Worm (Caenorhabditis elegans) whole organism, young adult: ENCODE measurements around the gene K07E12.2.

Experiments
- B0019.2 ChIP-seq: fragments of 200-800 bp; sonication (Bioruptor generic); conservative IDR thresholded peaks from 2 replicates; pipeline ENCODE4 v1.3.6; 2022; ENCODE audit warnings: missing genetic modification reagents, missing genetic modification characterization, missing compliant biosample characterization
- K12H6.12 ChIP-seq: fragments of 200-800 bp; sonication (Bioruptor generic); optimal IDR thresholded peaks from 2 replicates; lab custom pipeline; 2018; ENCODE audit warnings: mild to moderate bottlenecking, missing genetic modification characterization, missing compliant biosample characterization
- T26A5.8 ChIP-seq: sonication (generic microtip); optimal IDR thresholded peaks from 2 replicates; lab custom pipeline; 2016; ENCODE audit warnings: missing genetic modification characterization, missing compliant biosample characterization
- Y53G8AR.9 ChIP-seq: fragments of 200-800 bp; sonication (Bioruptor generic); conservative IDR thresholded peaks from 2 replicates; pipeline ENCODE4 v1.3.6; 2022; ENCODE audit warnings: missing genetic modification reagents, missing genetic modification characterization, missing compliant biosample characterization
- Y95B8A.8 ChIP-seq: fragments of 200-800 bp; sonication (Bioruptor generic); IDR thresholded peaks from 2 replicates; pipeline ENCODE4 v1.3.6; 2022; ENCODE audit warnings: missing genetic modification reagents, missing genetic modification characterization, missing compliant biosample characterization
- atf-7 ChIP-seq: sonication (generic microtip); optimal IDR thresholded peaks from 2 replicates; lab custom pipeline; 2017; ENCODE audit warnings: mild to moderate bottlenecking, missing genetic modification characterization, missing compliant biosample characterization
- cebp-1 ChIP-seq, 2 experiments: fragments of 200-800 bp in 1 of 2; sonication (Bioruptor generic) in 1 of 2; sonication (generic microtip) in 1 of 2; IDR thresholded peaks in 1 of 2; optimal IDR thresholded peaks in 1 of 2; 2 replicates each; pipeline versions ENCODE4 v1.3.6 to Lab custom; 2017 to 2022; ENCODE audit warnings: missing compliant biosample characterization in 2 of 2, missing genetic modification characterization in 2 of 2, mild to moderate bottlenecking in 1 of 2, missing genetic modification reagents in 1 of 2, moderate library complexity in 1 of 2
- ceh-27 ChIP-seq: fragments of 200-800 bp; sonication (Bioruptor generic); optimal IDR thresholded peaks from 2 replicates; lab custom pipeline; 2018; ENCODE audit warnings: mild to moderate bottlenecking, missing genetic modification characterization, moderate library complexity, missing compliant biosample characterization
- chd-7 ChIP-seq: sonication (generic microtip); optimal IDR thresholded peaks from 2 replicates; lab custom pipeline; 2016; ENCODE audit warnings: mild to moderate bottlenecking, missing genetic modification characterization, moderate library complexity, missing compliant biosample characterization
- dox-1 ChIP-seq: fragments of 200-800 bp; sonication (Bioruptor generic); IDR thresholded peaks from 2 replicates; pipeline ENCODE4 v1.3.6; 2022; ENCODE audit warnings: missing genetic modification reagents, missing genetic modification characterization, missing compliant biosample characterization
- dpl-1 ChIP-seq: fragments of 150-350 bp; optimal IDR thresholded peaks from 2 replicates; lab custom pipeline; 2014; ENCODE audit warnings: missing biosample characterization, missing genetic modification reagents, missing genetic modification characterization
- efl-1 ChIP-seq: fragments of 150-350 bp; optimal IDR thresholded peaks from 2 replicates; lab custom pipeline; 2014; ENCODE audit warnings: missing biosample characterization, missing genetic modification reagents, missing genetic modification characterization
- egrh-3 ChIP-seq: fragments of 200-800 bp; sonication (Bioruptor generic); IDR thresholded peaks from 2 replicates; pipeline ENCODE4 v1.3.6; 2022; ENCODE audit warnings: missing genetic modification reagents, missing genetic modification characterization, missing compliant biosample characterization
- fkh-3 ChIP-seq: sonication (generic microtip); optimal IDR thresholded peaks from 2 replicates; lab custom pipeline; 2016; ENCODE audit warnings: mild to moderate bottlenecking, missing genetic modification characterization, missing compliant biosample characterization
- hlh-12 ChIP-seq: sonication (generic microtip); optimal IDR thresholded peaks from 2 replicates; lab custom pipeline; 2016; ENCODE audit warnings: missing genetic modification characterization, missing compliant biosample characterization
- hmg-1.2 ChIP-seq: fragments of 200-800 bp; sonication (Bioruptor generic); IDR thresholded peaks from 2 replicates; pipeline ENCODE4 v1.3.6; 2022; ENCODE audit warnings: missing genetic modification reagents, missing genetic modification characterization, missing compliant biosample characterization
- hsf-1 ChIP-seq: fragments of 200-800 bp; sonication (Bioruptor generic); IDR thresholded peaks from 2 replicates; pipeline ENCODE4 v1.3.6; 2022; ENCODE audit warnings: missing genetic modification reagents, missing genetic modification characterization, missing compliant biosample characterization
- lin-35 ChIP-seq, 3 experiments: fragments of 150-350 bp in 2 of 3; sonication (generic microtip) in 1 of 3; optimal IDR thresholded peaks; 2 replicates each; lab custom pipeline; 2014 to 2018; ENCODE audit warnings: missing biosample characterization in 3 of 3, missing genetic modification characterization in 3 of 3, missing genetic modification reagents in 3 of 3
- lir-1 ChIP-seq: fragments of 200-800 bp; sonication (Bioruptor generic); conservative IDR thresholded peaks from 2 replicates; pipeline ENCODE4 v1.3.6; 2022; ENCODE audit warnings: missing genetic modification reagents, missing genetic modification characterization, missing compliant biosample characterization
- madf-10 ChIP-seq: sonication (generic microtip); optimal IDR thresholded peaks from 2 replicates; lab custom pipeline; 2016; ENCODE audit warnings: mild to moderate bottlenecking, missing genetic modification characterization, missing compliant biosample characterization
- madf-3 ChIP-seq: fragments of 200-800 bp; sonication (Bioruptor generic); IDR thresholded peaks from 2 replicates; pipeline ENCODE4 v1.3.6; 2022; ENCODE audit warnings: missing genetic modification reagents, missing genetic modification characterization, missing compliant biosample characterization
- mcd-1 ChIP-seq: fragments of 200-800 bp; sonication (Bioruptor generic); IDR thresholded peaks from 2 replicates; pipeline ENCODE4 v1.3.6; 2022; ENCODE audit warnings: missing genetic modification reagents, missing genetic modification characterization, missing compliant biosample characterization
- nfya-2 ChIP-seq: fragments of 200-800 bp; sonication (Bioruptor generic); IDR thresholded peaks from 2 replicates; pipeline ENCODE4 v1.3.6; 2022; ENCODE audit warnings: missing genetic modification reagents, missing genetic modification characterization, missing compliant biosample characterization
- nhr-120 ChIP-seq: fragments of 200-800 bp; sonication (Bioruptor generic); IDR thresholded peaks from 2 replicates; pipeline ENCODE4 v1.3.6; 2022; ENCODE audit warnings: missing genetic modification characterization, missing compliant biosample characterization
- nhr-27 ChIP-seq: fragments of 200-800 bp; sonication (Bioruptor generic); optimal IDR thresholded peaks from 2 replicates; lab custom pipeline; 2018; ENCODE audit warnings: mild to moderate bottlenecking, missing genetic modification characterization, moderate library complexity, missing compliant biosample characterization
- nhr-80 ChIP-seq: sonication (generic microtip); optimal IDR thresholded peaks from 2 replicates; lab custom pipeline; 2016; ENCODE audit warnings: missing genetic modification characterization, missing compliant biosample characterization
- nhr-90 ChIP-seq: sonication (generic microtip); optimal IDR thresholded peaks from 2 replicates; lab custom pipeline; 2016; ENCODE audit warnings: missing genotype, mild to moderate bottlenecking, missing genetic modification characterization, missing compliant biosample characterization
- pha-4 ChIP-seq: fragments of 150-350 bp; sonication (generic microtip); optimal IDR thresholded peaks from 2 replicates; lab custom pipeline; 2014; ENCODE audit warnings: missing biosample characterization, missing genetic modification reagents, missing genetic modification characterization
- rpc-1 ChIP-seq, 2 experiments: fragments of 150-350 bp in 1 of 2; sonication (generic microtip) in 1 of 2; optimal IDR thresholded peaks; 2 replicates each; lab custom pipeline; 2014 to 2018; ENCODE audit warnings: missing biosample characterization in 1 of 2, missing genetic modification characterization in 1 of 2, missing genetic modification reagents in 1 of 2, missing genotype in 1 of 2
- snpc-1.3 ChIP-seq: sonication (generic microtip); optimal IDR thresholded peaks from 2 replicates; lab custom pipeline; 2017; ENCODE audit warnings: missing genetic modification characterization, mild to moderate bottlenecking, missing compliant biosample characterization, antibody characterized with exemption, moderate library complexity, missing genotype, missing genetic modification reagents; ENCODE audit not compliant: insufficient read depth
- somi-1 ChIP-seq: fragments of 200-800 bp; sonication (Bioruptor generic); optimal IDR thresholded peaks from 2 replicates; lab custom pipeline; 2018; ENCODE audit warnings: mild to moderate bottlenecking, missing genetic modification characterization, missing compliant biosample characterization
- tbx-9 ChIP-seq: sonication (generic microtip); optimal IDR thresholded peaks from 2 replicates; lab custom pipeline; 2016; ENCODE audit warnings: borderline replicate concordance, missing genetic modification characterization, inconsistent platforms, missing compliant biosample characterization
- ztf-22 ChIP-seq: fragments of 200-800 bp; sonication (Bioruptor generic); optimal IDR thresholded peaks from 2 replicates; lab custom pipeline; 2018; ENCODE audit warnings: mild to moderate bottlenecking, missing genetic modification characterization, moderate library complexity, missing compliant biosample characterization
- ztf-28 ChIP-seq: fragments of 200-800 bp; sonication (Bioruptor generic); IDR thresholded peaks from 2 replicates; pipeline ENCODE4 v1.3.6; 2022; ENCODE audit warnings: missing genetic modification reagents, missing genetic modification characterization, missing compliant biosample characterization

The K07E12.2 gene

ce11 chrIII:6736971-6737370 is at the start of gene K07E12.2:
K07E12.2 (plus strand) TSS chrIII:6737271.
- TF ChIP-seq madf-3 (GFP tag; lab: Robert Waterston, UW) (no peak), nhr-90 (tag; lab: Kevin White, UChicago) (no peak), egrh-3 (GFP tag; lab: Robert Waterston, UW) (no peak), fkh-3 (tag; lab: Kevin White, UChicago) (no peak), cebp-1 (GFP tag; IDR thresholded peaks at IDR 0.05; lab: Robert Waterston, UW) (no peak), cebp-1 (tag; optimal IDR thresholded peaks at IDR 0.05; lab: Kevin White, UChicago) (no peak), dox-1 (GFP tag; lab: Robert Waterston, UW) (no peak), nhr-120 (GFP tag; lab: Robert Waterston, UW) (no peak), ztf-28 (GFP tag; lab: Robert Waterston, UW) (no peak), nfya-2 (no peak), T26A5.8 (tag; lab: Kevin White, UChicago) (no peak), hmg-1.2 (no peak), hsf-1 (GFP tag; lab: Robert Waterston, UW) (no peak), lir-1 (GFP tag; lab: Robert Waterston, UW) (no peak), efl-1 (GFP tag; lab: Kevin White, UChicago) (no peak)

- TF ChIP-seq snpc-1.3 (no peak), nhr-27 (no peak), ceh-27 (GFP tag; lab: Kevin White, UChicago) (no peak), nhr-120 (GFP tag; lab: Robert Waterston, UW) (no peak), pha-4 (tag; lab: Kevin White, UChicago) (no peak), tbx-9 (no peak)
Observed at ce11 chrIII:6690490-6690889, 46.6 kb upstream of the K07E12.2 start.

ce11 chrIII:6693285-6693684 is 43.8 kb upstream of the K07E12.2 start:
- TF ChIP-seq rpc-1 (optimal IDR thresholded peaks at IDR 0.05; lab: Kevin White, UChicago) (no peak), rpc-1 (tag; optimal IDR thresholded peaks at IDR 0.05; lab: Kevin White, UChicago) (no peak), madf-10 (tag; lab: Kevin White, UChicago) (no peak), nhr-80 (tag; lab: Kevin White, UChicago) (peak; percentile 85), Y95B8A.8 (GFP tag; lab: Robert Waterston, UW) (no peak), hsf-1 (GFP tag; lab: Robert Waterston, UW) (no peak), hlh-12 (tag; lab: Kevin White, UChicago) (no peak), ztf-22 (GFP tag; lab: Kevin White, UChicago) (no peak)

- TF ChIP-seq K12H6.12 (tag; lab: Kevin White, UChicago) = peak; percentile 23
- TF ChIP-seq ceh-27 (GFP tag; lab: Kevin White, UChicago) = peak; percentile 54
- no peak for TF ChIP-seq Y95B8A.8 (GFP tag; lab: Robert Waterston, UW)
- no peak for TF ChIP-seq chd-7 (tag; lab: Kevin White, UChicago)
- TF ChIP-seq lin-35 (GFP tag; optimal IDR thresholded peaks at IDR 0.05; lab: Kevin White, UChicago) = peak in 1 of 3 experiments; percentile 45
- peak; percentile 37; the same call in 1 of the 2 replicates for TF ChIP-seq madf-3 (GFP tag; lab: Robert Waterston, UW)
- no peak for TF ChIP-seq Y53G8AR.9 (GFP tag; lab: Robert Waterston, UW)
- no peak for TF ChIP-seq somi-1 (GFP tag; lab: Kevin White, UChicago)
- TF ChIP-seq dpl-1 = no peak
- no peak for TF ChIP-seq B0019.2 (GFP tag; lab: Robert Waterston, UW)
- TF ChIP-seq hmg-1.2 = peak; percentile 31; the same call in 1 of the 2 replicates
- no peak for TF ChIP-seq mcd-1
- TF ChIP-seq atf-7 = peak; percentile 6
Observed at ce11 chrIII:6695189-6695588, 41.9 kb upstream of the K07E12.2 start.
